Fruit fly (Drosophila melanogaster) Kc167 (cell line): ENCODE results near the gene CG8236.

Experiments used
- Sin3A ChIP-seq: fragments of >200 bp; optimal IDR thresholded peaks from 2 replicates; lab custom pipeline; 2018; ENCODE audit warnings: missing external identifiers
- insv ChIP-seq: fragments of >200 bp; optimal IDR thresholded peaks from 3 replicates; lab custom pipeline; 2018; ENCODE audit warnings: missing external identifiers
- psq ChIP-seq: fragments of >200 bp; optimal IDR thresholded peaks from 2 replicates; lab custom pipeline; 2017; ENCODE audit warnings: missing external identifiers
- ttk ChIP-seq: sonication (Bioruptor generic); optimal IDR thresholded peaks from 2 replicates; lab custom pipeline; 2017; ENCODE audit warnings: missing external identifiers

dm6 chr3R:8814029-8814647 is 44.9 kb downstream of the CG8236 start:
- no peak for TF ChIP-seq ttk (lab: Kevin White, UChicago)
- no peak for TF ChIP-seq Sin3A (lab: Kevin White, UChicago)
- no peak for TF ChIP-seq insv (lab: Kevin White, UChicago)
- no peak for TF ChIP-seq psq
